Fruit fly (Drosophila melanogaster): ENCODE results near the gene CG44038.
A peak's percentile ranks its signal among the peaks of the same experiment; 100 is the strongest.

The CG44038 gene

dm6 chr3R:12250204-12250603 lies 10.6 kb upstream of the CG44038 start (continued):
- no peak for TF ChIP-seq Hr3 (GFP tag; optimal IDR thresholded peaks at IDR 0.05)
- TF ChIP-seq CG13424 (tag; optimal IDR thresholded peaks at IDR 0.05) = no peak
- no peak for TF ChIP-seq Ssrp (tag; optimal IDR thresholded peaks at IDR 0.05)
- TF ChIP-seq CG6791 (GFP tag; IDR thresholded peaks at IDR 0.05; ENCODE audit: partially characterized antibody) = no peak
- TF ChIP-seq Atf-2 (GFP tag; optimal IDR thresholded peaks at IDR 0.05) = no peak
- no peak for TF ChIP-seq CG1529 (GFP tag; optimal IDR thresholded peaks at IDR 0.05)
- TF ChIP-seq CG5180 (GFP tag; optimal IDR thresholded peaks at IDR 0.05) = peak; percentile 18
- no peak for TF ChIP-seq grn (GFP tag; optimal IDR thresholded peaks at IDR 0.05)
- peak; percentile 12 for TF ChIP-seq CG8359 (GFP tag; optimal IDR thresholded peaks at IDR 0.05; ENCODE audit: borderline replicate concordance)
- TF ChIP-seq CG10959 (GFP tag; IDR thresholded peaks at IDR 0.05) = no peak
- no peak for TF ChIP-seq run (tag; optimal IDR thresholded peaks at IDR 0.05)
- TF ChIP-seq chinmo (GFP tag; IDR thresholded peaks at IDR 0.05; ENCODE audit: partially characterized antibody) = no peak
- TF ChIP-seq CG3407 (GFP tag; optimal IDR thresholded peaks at IDR 0.05) = peak; percentile 36
- no peak for TF ChIP-seq hkb (optimal IDR thresholded peaks at IDR 0.05)
- TF ChIP-seq hkb (GFP tag; IDR thresholded peaks at IDR 0.05) = no peak
- TF ChIP-seq hbn (GFP tag; IDR thresholded peaks at IDR 0.05; ENCODE audit: partially characterized antibody) = no peak
- TF ChIP-seq lola (GFP tag; optimal IDR thresholded peaks at IDR 0.05) = peak in 1 of 3 experiments; percentile 21
- no peak for TF ChIP-seq Pdp1 (GFP tag; optimal IDR thresholded peaks at IDR 0.05)
- no peak for TF ChIP-seq cad (GFP tag; optimal IDR thresholded peaks at IDR 0.05)
- TF ChIP-seq CG4424 (GFP tag; optimal IDR thresholded peaks at IDR 0.05) = no peak
- TF ChIP-seq CG14050 (GFP tag; IDR thresholded peaks at IDR 0.05) = no peak
- TF ChIP-seq CG7357 (GFP tag; IDR thresholded peaks at IDR 0.05) = no peak
- no peak for TF ChIP-seq CG4617 (GFP tag; optimal IDR thresholded peaks at IDR 0.05; ENCODE audit: borderline replicate concordance)
- no peak for TF ChIP-seq CG2116 (GFP tag; optimal IDR thresholded peaks at IDR 0.05)
- no peak for TF ChIP-seq mld (GFP tag; IDR thresholded peaks at IDR 0.05; ENCODE audit: partially characterized antibody)
- no peak for TF ChIP-seq CG8290 (GFP tag; optimal IDR thresholded peaks at IDR 0.05)
- TF ChIP-seq CG8290 (tag; optimal IDR thresholded peaks at IDR 0.05) = no peak
- no peak for TF ChIP-seq zen2 (GFP tag; IDR thresholded peaks at IDR 0.05; ENCODE audit: partially characterized antibody)
- no peak for TF ChIP-seq Trl (optimal IDR thresholded peaks at IDR 0.05)
- TF ChIP-seq Trl (GFP tag; optimal IDR thresholded peaks at IDR 0.05) = no peak
- no peak for TF ChIP-seq CTCF (GFP tag; optimal IDR thresholded peaks at IDR 0.05)
- no peak for TF ChIP-seq mirr (GFP tag; optimal IDR thresholded peaks at IDR 0.05)
- no peak for TF ChIP-seq Gsc (GFP tag; IDR thresholded peaks at IDR 0.05)
- peak; percentile 19 for TF ChIP-seq odd (GFP tag; optimal IDR thresholded peaks at IDR 0.05)
- no peak for TF ChIP-seq eve (GFP tag; optimal IDR thresholded peaks at IDR 0.05)
- TF ChIP-seq CG15479 (GFP tag; optimal IDR thresholded peaks at IDR 0.05) = peak; percentile 53
- TF ChIP-seq wor (GFP tag; IDR thresholded peaks at IDR 0.05) = no peak
- peak; percentile 45 for TF ChIP-seq CG15601 (tag; optimal IDR thresholded peaks at IDR 0.05)
- peak in 1 of 2 experiments; percentile 8 for TF ChIP-seq tll (GFP tag; optimal IDR thresholded peaks at IDR 0.05)
- TF ChIP-seq bcd (GFP tag; optimal IDR thresholded peaks at IDR 0.05) = no peak
- no peak for TF ChIP-seq amos (GFP tag; IDR thresholded peaks at IDR 0.05; ENCODE audit: partially characterized antibody)
- TF ChIP-seq kah (GFP tag; optimal IDR thresholded peaks at IDR 0.05) = no peak
- no peak for TF ChIP-seq CG10654 (GFP tag; optimal IDR thresholded peaks at IDR 0.05)
- no peak for TF ChIP-seq CG16815 (GFP tag; optimal IDR thresholded peaks at IDR 0.05)
- no peak for TF ChIP-seq btn (GFP tag; optimal IDR thresholded peaks at IDR 0.05)
- no peak for TF ChIP-seq sr (GFP tag; IDR thresholded peaks at IDR 0.05)
- no peak for TF ChIP-seq sc (optimal IDR thresholded peaks at IDR 0.05)
- no peak for TF ChIP-seq sc (GFP tag; optimal IDR thresholded peaks at IDR 0.05)
- TF ChIP-seq CG15696 (tag; optimal IDR thresholded peaks at IDR 0.05) = peak; percentile 25
- TF ChIP-seq CG32772 (GFP tag; IDR thresholded peaks at IDR 0.05) = no peak
- TF ChIP-seq Antp (GFP tag; optimal IDR thresholded peaks at IDR 0.05) = no peak
- TF ChIP-seq Dp (GFP tag; optimal IDR thresholded peaks at IDR 0.05) = no peak

Measured in whole organism, embryonic.